Fruit fly (Drosophila melanogaster): ENCODE data around the gene wkd.

DNA sequence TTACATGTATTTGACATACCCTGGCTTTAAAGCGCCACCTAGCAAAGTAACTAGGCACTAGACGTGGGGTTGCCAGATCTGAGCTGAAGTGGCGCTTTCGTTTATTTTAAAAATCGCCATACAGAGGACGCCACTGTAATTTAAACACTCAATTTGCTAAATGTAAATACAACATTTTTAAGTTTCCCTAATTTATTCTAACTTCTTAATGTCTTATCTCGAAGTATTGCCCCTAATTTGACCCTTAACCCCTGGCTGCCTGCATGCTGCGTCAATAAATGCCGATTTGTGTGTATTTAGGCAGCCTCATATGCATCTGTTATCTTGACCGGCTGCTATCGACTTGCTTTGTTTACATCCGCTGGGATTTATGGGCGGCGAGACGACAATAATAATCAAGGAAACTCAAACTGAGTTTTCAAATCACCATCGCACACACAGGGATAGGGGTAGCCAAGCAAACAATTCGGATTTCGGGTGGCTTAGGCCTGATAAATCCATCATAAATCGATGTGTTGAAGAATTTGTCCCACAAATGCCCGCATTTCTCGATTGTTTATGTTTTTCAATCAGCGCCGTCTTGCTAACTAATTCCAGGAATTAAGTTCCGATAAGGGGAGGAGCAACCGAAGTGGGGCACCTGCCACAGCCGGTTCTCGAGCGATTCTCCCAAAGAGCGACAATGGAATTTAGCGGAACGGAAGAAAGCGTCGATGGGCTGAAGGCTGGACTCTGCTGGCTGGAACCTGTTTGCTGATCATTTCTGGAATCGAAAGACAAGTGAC lies 32.1 kb downstream of the wkd start:
- TF ChIP-seq usp (GFP tag; optimal IDR thresholded peaks at IDR 0.05) (no peak), psq (optimal IDR thresholded peaks at IDR 0.05) (no peak), CG8478 (optimal IDR thresholded peaks at IDR 0.05) (no peak), pan (optimal IDR thresholded peaks at IDR 0.05) (peak; percentile 40), EcR (GFP tag; optimal IDR thresholded peaks at IDR 0.05) (no peak)
